Worm (Caenorhabditis elegans) whole organism, midembryonic: ENCODE data around the gene F12E12.1.

Experiments
- T22C8.4 ChIP-seq: fragments of 200-800 bp; sonication (Bioruptor generic); IDR thresholded peaks from 2 replicates; pipeline ENCODE4 v1.3.6; 2022; ENCODE audit warnings: missing genetic modification characterization, missing compliant biosample characterization
- cog-1 ChIP-seq: sonication (generic microtip); optimal IDR thresholded peaks from 2 replicates; lab custom pipeline; 2016; ENCODE audit warnings: missing genetic modification characterization, missing compliant biosample characterization
- flt-1 ChIP-seq: fragments of 200-800 bp; sonication (Bioruptor generic); IDR thresholded peaks from 2 replicates; pipeline ENCODE4 v1.3.6; 2022; ENCODE audit warnings: missing genetic modification characterization, missing compliant biosample characterization
- klf-2 ChIP-seq: fragments of 200-800 bp; sonication (Bioruptor generic); conservative IDR thresholded peaks from 2 replicates; pipeline ENCODE4 v1.3.6; 2022; ENCODE audit warnings: missing genetic modification reagents, missing genetic modification characterization, missing compliant biosample characterization
- med-1 ChIP-seq: sonication (generic microtip); optimal IDR thresholded peaks from 2 replicates; lab custom pipeline; 2017; ENCODE audit warnings: missing genetic modification characterization, mild to moderate bottlenecking, missing compliant biosample characterization, antibody characterized with exemption, missing genetic modification reagents; ENCODE audit not compliant: insufficient read depth
- ztf-23 ChIP-seq: fragments of 200-800 bp; sonication (Bioruptor generic); IDR thresholded peaks from 2 replicates; pipeline ENCODE4 v1.3.6; 2022; ENCODE audit warnings: missing genetic modification reagents, missing genetic modification characterization, missing compliant biosample characterization
- ztf-29 ChIP-seq: fragments of 200-800 bp; sonication (Bioruptor generic); IDR thresholded peaks from 2 replicates; pipeline ENCODE4 v1.3.6; 2022; ENCODE audit warnings: missing genetic modification reagents, missing genetic modification characterization, missing compliant biosample characterization

DNA sequence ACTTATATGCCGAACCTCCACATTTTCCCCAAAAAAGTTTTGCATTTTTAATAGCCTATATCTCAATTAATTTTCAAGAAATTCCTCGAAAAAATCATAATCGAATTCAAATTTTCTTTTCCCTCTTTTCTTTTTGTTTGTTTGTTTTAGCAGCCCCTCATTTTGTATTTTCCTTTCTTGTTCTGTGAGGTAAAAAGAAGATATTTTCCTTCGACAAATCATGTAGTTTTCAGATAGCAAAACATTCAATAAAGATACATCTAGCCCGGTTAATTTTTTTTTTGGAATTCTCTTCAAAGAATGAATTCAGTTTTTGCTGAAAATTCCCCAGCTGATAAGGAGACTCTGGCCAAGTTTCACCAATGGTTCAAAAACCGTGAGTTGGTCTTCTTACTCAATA is 34.0 kb downstream of the F12E12.1 start, which contains the start of gene T24E12.3:
- TF ChIP-seq flt-1: no peak
- no peak for TF ChIP-seq T22C8.4 (GFP tag; lab: Robert Waterston, UW)
- no peak for TF ChIP-seq ztf-29 (GFP tag; lab: Robert Waterston, UW)
- TF ChIP-seq klf-2: no peak
- TF ChIP-seq med-1 (GFP tag; lab: Kevin White, UChicago): no peak
- TF ChIP-seq cog-1 (tag; lab: Kevin White, UChicago): no peak
- no peak for TF ChIP-seq ztf-23 (GFP tag; lab: Robert Waterston, UW)
